Worm (Caenorhabditis elegans) whole organism, L4/young adult: ENCODE results near the gene T28C6.3.
A peak's percentile ranks its signal among the peaks of the same experiment; 100 is the strongest.

ENCODE experiments used
- W03F9.2 ChIP-seq: fragments of 150-350 bp; optimal IDR thresholded peaks from 2 replicates; lab custom pipeline; 2014; ENCODE audit warnings: missing biosample characterization, missing genetic modification characterization
- dao-5 ChIP-seq: sonication (generic microtip); optimal IDR thresholded peaks from 2 replicates; lab custom pipeline; 2016; ENCODE audit warnings: missing genotype, missing genetic modification characterization, moderate library complexity, missing compliant biosample characterization
- him-1 ChIP-seq: sonication (generic microtip); optimal IDR thresholded peaks from 2 replicates; lab custom pipeline; 2016; ENCODE audit warnings: missing genotype, missing genetic modification reagents, missing genetic modification characterization, missing compliant biosample characterization

Gene T28C6.3

ce11 chrIV:8844457-8844856, 24.3 kb downstream of the T28C6.3 start, which contains the start of gene T11B7.2:
Gene T11B7.2, minus strand, starts transcription at chrIV:8844557.
- TF ChIP-seq W03F9.2 (tag; lab: Kevin White, UChicago), result no peak
- no peak for TF ChIP-seq him-1 (tag; lab: Kevin White, UChicago)
- TF ChIP-seq dao-5 (tag; lab: Kevin White, UChicago), result no peak

DNA sequence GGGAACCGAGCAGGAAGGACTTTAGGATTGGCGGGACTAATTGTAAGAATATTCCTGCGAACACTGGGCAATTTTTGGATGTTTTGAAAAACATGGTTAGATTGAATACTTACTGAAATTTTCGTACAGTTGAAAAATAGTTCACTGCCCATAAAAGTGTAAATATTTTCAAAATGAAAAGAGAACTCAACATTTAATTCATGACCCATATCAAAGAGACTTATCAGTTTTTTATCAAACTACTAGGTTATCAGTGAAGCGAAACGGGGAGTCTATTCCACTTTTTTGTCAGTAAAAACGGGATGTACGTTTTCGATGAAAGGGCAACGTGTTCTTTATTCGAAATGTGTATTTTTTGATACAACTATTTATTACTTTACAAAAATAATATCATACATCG, 25.8 kb downstream of the T28C6.3 start:
- TF ChIP-seq dao-5 (tag; lab: Kevin White, UChicago) (no peak), W03F9.2 (tag; lab: Kevin White, UChicago) (no peak), him-1 (tag; lab: Kevin White, UChicago) (no peak)

- TF ChIP-seq him-1 (tag; lab: Kevin White, UChicago) (no peak), W03F9.2 (tag; lab: Kevin White, UChicago) (no peak), dao-5 (tag; lab: Kevin White, UChicago) (no peak)
These were observed 27.8 kb downstream of the T28C6.3 start, which contains the start of gene col-118 for ce11 chrIV:8847918-8848317. Gene col-118, plus strand, starts transcription at chrIV:8848218.

- TF ChIP-seq him-1 (tag; lab: Kevin White, UChicago) (no peak), dao-5 (tag; lab: Kevin White, UChicago) (no peak), W03F9.2 (tag; lab: Kevin White, UChicago) (no peak)
These were observed 28.8 kb downstream of the T28C6.3 start for ce11 chrIV:8848983-8849382.

DNA sequence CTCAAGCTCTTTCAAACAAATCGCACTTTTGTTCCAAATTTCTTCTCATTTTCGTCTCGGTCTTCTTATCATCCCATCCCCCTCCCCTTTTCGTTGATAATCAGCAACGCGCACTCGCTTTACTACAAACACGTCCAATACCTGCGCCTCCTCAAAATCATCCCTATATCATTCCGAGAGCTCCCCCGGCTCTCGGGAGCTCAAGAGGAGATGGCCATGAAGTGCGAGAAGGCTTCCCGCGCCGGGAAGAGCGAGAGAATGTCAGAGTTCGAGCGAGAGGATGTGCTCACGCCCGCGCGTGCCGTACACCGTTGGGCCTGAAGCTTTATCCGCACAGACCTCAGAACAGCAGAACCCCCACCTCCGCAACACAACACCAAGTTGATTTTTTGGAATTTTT, 30.7 kb downstream of the T28C6.3 start:
- TF ChIP-seq him-1 (tag; lab: Kevin White, UChicago) (no peak), dao-5 (tag; lab: Kevin White, UChicago) (no peak), W03F9.2 (tag; lab: Kevin White, UChicago) (no peak)

ce11 chrIV:8852194-8852593, 32.1 kb downstream of the T28C6.3 start, which contains the start of gene alp-1:
Gene alp-1, plus strand, starts transcription at chrIV:8852494.
- TF ChIP-seq W03F9.2 (tag; lab: Kevin White, UChicago) (no peak), him-1 (tag; lab: Kevin White, UChicago) (no peak), dao-5 (tag; lab: Kevin White, UChicago) (no peak)

DNA sequence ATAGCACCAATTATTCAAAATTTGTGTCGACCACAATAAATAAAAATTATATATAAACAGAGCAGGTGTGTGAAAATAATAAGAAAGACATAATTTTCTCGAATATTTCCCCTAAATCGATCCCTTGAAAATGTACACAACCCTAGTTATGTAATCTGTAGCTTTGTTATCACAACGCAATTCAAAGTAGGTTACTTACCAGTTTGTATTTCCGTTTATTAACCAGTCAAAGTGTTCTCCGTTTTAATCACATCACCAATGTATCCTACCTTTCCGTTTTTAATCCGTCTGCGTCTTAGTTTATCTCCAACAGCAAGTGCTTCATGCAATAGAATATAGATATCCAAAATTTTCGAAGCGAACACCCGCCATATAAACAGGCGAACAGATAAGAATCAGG, 33.2 kb downstream of the T28C6.3 start:
- TF ChIP-seq W03F9.2 (tag; lab: Kevin White, UChicago) (no peak), dao-5 (tag; lab: Kevin White, UChicago) (no peak), him-1 (tag; lab: Kevin White, UChicago) (no peak)

DNA sequence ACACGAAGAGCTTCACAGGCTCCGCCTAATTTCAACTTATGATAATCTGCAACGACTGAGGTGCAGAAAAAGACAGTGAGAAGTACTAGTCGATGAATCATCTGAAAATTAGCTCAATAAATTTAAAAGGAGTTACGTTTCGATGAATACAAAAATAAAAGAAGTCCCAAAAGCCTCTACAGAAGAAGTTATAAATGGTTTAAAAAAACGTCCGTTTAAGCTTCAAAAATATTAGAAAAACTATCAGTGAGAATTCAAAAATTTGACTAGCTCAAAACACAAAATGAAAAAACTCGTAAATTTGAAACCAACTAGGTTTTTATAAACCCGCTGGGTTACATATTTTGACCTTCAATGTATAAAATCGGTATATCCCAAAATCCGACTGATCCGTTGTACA, 35.8 kb downstream of the T28C6.3 start, which contains the start of gene T11B7.5:
Gene T11B7.5, minus strand, starts transcription at position 101 of the 400 bp plus-strand sequence.
- TF ChIP-seq W03F9.2 (tag; lab: Kevin White, UChicago), result no peak
- TF ChIP-seq dao-5 (tag; lab: Kevin White, UChicago), result no peak
- TF ChIP-seq him-1 (tag; lab: Kevin White, UChicago), result no peak

DNA sequence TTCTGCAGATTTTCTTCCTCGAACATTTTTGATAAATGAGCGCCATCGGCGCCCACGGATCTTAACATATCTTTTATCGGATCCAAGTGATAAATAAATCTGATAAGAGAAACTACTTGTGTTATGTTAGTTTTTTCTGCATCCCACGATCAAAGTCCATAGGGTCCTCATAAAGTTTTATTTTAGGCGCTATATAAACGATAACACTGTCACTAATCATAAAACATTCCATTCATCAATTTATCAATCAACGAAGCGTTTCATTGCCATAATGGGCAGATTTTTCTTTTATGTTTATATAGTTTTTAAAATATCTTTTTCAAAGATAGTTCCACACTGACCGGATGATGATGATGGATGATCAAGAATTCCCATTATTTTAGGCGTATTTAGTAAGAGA, 44.5 kb downstream of the T28C6.3 start:
- TF ChIP-seq dao-5 (tag; lab: Kevin White, UChicago) (no peak), him-1 (tag; lab: Kevin White, UChicago) (no peak), W03F9.2 (tag; lab: Kevin White, UChicago) (no peak)

- TF ChIP-seq W03F9.2 (tag; lab: Kevin White, UChicago) (no peak), dao-5 (tag; lab: Kevin White, UChicago) (no peak), him-1 (tag; lab: Kevin White, UChicago) (no peak)
These were observed 45.2 kb downstream of the T28C6.3 start, which contains the start of gene C09G9.1 for ce11 chrIV:8865343-8865742. Gene C09G9.1, minus strand, starts transcription at chrIV:8865485.

- TF ChIP-seq dao-5 (tag; lab: Kevin White, UChicago), result no peak
- TF ChIP-seq W03F9.2 (tag; lab: Kevin White, UChicago), result peak; percentile 74
- no peak for TF ChIP-seq him-1 (tag; lab: Kevin White, UChicago)
These were observed 46.0 kb downstream of the T28C6.3 start for ce11 chrIV:8866092-8866491.

ce11 chrIV:8867562-8867961, 47.4 kb downstream of the T28C6.3 start:
- TF ChIP-seq dao-5 (tag; lab: Kevin White, UChicago) (no peak), him-1 (tag; lab: Kevin White, UChicago) (no peak), W03F9.2 (tag; lab: Kevin White, UChicago) (no peak)

ce11 chrIV:8869624-8870023, 49.5 kb downstream of the T28C6.3 start, which contains the start of gene npp-23:
Gene npp-23, minus strand, starts transcription at chrIV:8869679.
- no peak for TF ChIP-seq W03F9.2 (tag; lab: Kevin White, UChicago)
- TF ChIP-seq dao-5 (tag; lab: Kevin White, UChicago), result no peak
- TF ChIP-seq him-1 (tag; lab: Kevin White, UChicago), result no peak
